Worm (Caenorhabditis elegans): Measurements from ENCODE around the gene slc-36.5.
"Not testable (repeated sequence)": the region's sequence is repeated elsewhere in the genome, so short reads cannot be mapped to it uniquely, and the experiment has no call there.

- TF ChIP-seq nhr-76 (tag; optimal IDR thresholded peaks at IDR 0.05); mdl-1 (tag; optimal IDR thresholded peaks at IDR 0.05); dpl-1 (GFP tag; optimal IDR thresholded peaks at IDR 0.05); zag-1 (tag; optimal IDR thresholded peaks at IDR 0.05); F49E8.2 (tag; optimal IDR thresholded peaks at IDR 0.05; ENCODE audit: borderline replicate concordance); unc-62 (tag; optimal IDR thresholded peaks at IDR 0.05); ama-1 (optimal IDR thresholded peaks at IDR 0.05); skn-1 (tag; optimal IDR thresholded peaks at IDR 0.05); lir-3 (tag; optimal IDR thresholded peaks at IDR 0.05); ztf-11 (tag; optimal IDR thresholded peaks at IDR 0.05); F10B5.3 (tag; optimal IDR thresholded peaks at IDR 0.05); nhr-77 (tag; optimal IDR thresholded peaks at IDR 0.05); egl-27 (tag; optimal IDR thresholded peaks at IDR 0.05); snpc-4 (tag; optimal IDR thresholded peaks at IDR 0.05): not testable (repeated sequence)
- TF ChIP-seq unc-62 (GFP tag; optimal IDR thresholded peaks at IDR 0.05 in 1 of 2) = peak in 1 of 2 experiments; percentile 75
These were observed 30.8 kb upstream of the slc-36.5 start, which contains the start of gene B0252.3 for ce11 chrII:6907657-6908056.
